Worm (Caenorhabditis elegans): ENCODE data around the gene clec-167.

ce11 chrIV:1209320-1209719, 46.2 kb downstream of the clec-167 start:
- no peak for TF ChIP-seq him-1 (tag; optimal IDR thresholded peaks at IDR 0.05)
- TF ChIP-seq dao-5 (tag; optimal IDR thresholded peaks at IDR 0.05) = no peak
